Fruit fly (Drosophila melanogaster) S2 (cell line): ENCODE data around the gene CG15019.

ENCODE experiments used
- CG8478 ChIP-seq: fragments of >200 bp; optimal IDR thresholded peaks from 2 replicates; lab custom pipeline; 2018
- CTCF ChIP-seq, 2 experiments: fragments of >200 bp; optimal IDR thresholded peaks; 2 replicates each; lab custom pipeline; 2018

DNA sequence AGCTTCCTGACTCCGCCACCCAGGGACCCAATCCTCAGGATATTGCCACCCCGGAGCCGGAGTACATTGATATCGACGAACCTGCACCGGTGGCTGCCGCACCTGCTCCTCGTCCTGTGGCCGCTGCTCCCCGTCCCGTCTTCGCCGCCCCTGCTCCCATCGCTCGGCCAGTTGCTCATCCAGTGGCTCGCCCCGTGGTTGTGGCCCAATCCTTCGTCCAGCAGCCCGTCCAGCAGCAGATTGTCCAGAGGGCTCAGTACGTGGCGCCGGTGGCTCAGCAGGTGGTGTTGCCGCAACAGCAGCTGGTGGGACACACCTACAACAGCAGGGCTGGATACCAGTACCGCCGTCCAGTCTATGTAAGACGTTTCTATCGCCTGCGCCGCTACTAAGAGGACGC, 41.4 kb upstream of the CG15019 start:
- TF ChIP-seq CTCF (optimal IDR thresholded peaks at IDR 0.05; lab: Kevin White, UChicago) (no peak), CG8478 (lab: Kevin White, UChicago) (no peak)
